Fruit fly (Drosophila melanogaster): ENCODE results near the gene CG7536.

Gene CG7536

dm6 chrX:18092126-18092525, 3.8 kb upstream of the CG7536 start:
- TF ChIP-seq Ets98B (GFP tag; IDR thresholded peaks at IDR 0.05) (no peak), CG15710 (tag; optimal IDR thresholded peaks at IDR 0.05) (no peak), CG17806 (tag; optimal IDR thresholded peaks at IDR 0.05) (no peak), CG32121 (GFP tag; IDR thresholded peaks at IDR 0.05) (no peak), CG9948 (tag; optimal IDR thresholded peaks at IDR 0.05) (no peak), Pif1B (GFP tag; optimal IDR thresholded peaks at IDR 0.05) (no peak), rn (GFP tag; IDR thresholded peaks at IDR 0.05) (no peak), gl (tag; optimal IDR thresholded peaks at IDR 0.05) (no peak), CG13204 (GFP tag; optimal IDR thresholded peaks at IDR 0.05) (no peak), CG8159 (tag; optimal IDR thresholded peaks at IDR 0.05) (no peak), CG14655 (GFP tag; optimal IDR thresholded peaks at IDR 0.05) (no peak), Snoo (tag; optimal IDR thresholded peaks at IDR 0.05) (no peak), Pif1A (GFP tag; optimal IDR thresholded peaks at IDR 0.05) (no peak)

dm6 chrX:18091159-18091676, 2.9 kb upstream of the CG7536 start, which contains the start of gene scu:
scu (plus strand) TSS chrX:18091259.
- TF ChIP-seq CG4496 (GFP tag; IDR thresholded peaks at IDR 0.05) = peak; percentile 79
- peak; percentile 79 for TF ChIP-seq Pif1A (GFP tag; optimal IDR thresholded peaks at IDR 0.05)
- TF ChIP-seq CG32121 (GFP tag; IDR thresholded peaks at IDR 0.05) = peak; percentile 52; the same call in 1 of the 2 replicates
- peak; percentile 83 for TF ChIP-seq Pif1B (GFP tag; optimal IDR thresholded peaks at IDR 0.05)
- TF ChIP-seq CG14655 (GFP tag; optimal IDR thresholded peaks at IDR 0.05) = peak; percentile 79
- TF ChIP-seq CG8301 (tag; optimal IDR thresholded peaks at IDR 0.05) = peak; percentile 70
- TF ChIP-seq CG34367 (tag; optimal IDR thresholded peaks at IDR 0.05) = peak; percentile 73
- TF ChIP-seq fd96Ca (GFP tag; IDR thresholded peaks at IDR 0.05) = peak; percentile 55; the same call in 1 of the 3 replicates
- TF ChIP-seq CG13204 (GFP tag; optimal IDR thresholded peaks at IDR 0.05) = peak; percentile 83
- peak; percentile 81; the same call in 1 of the 2 replicates for TF ChIP-seq CG12605 (GFP tag; IDR thresholded peaks at IDR 0.05)
- peak; percentile 95 for TF ChIP-seq gl (tag; optimal IDR thresholded peaks at IDR 0.05)
- TF ChIP-seq EcR (GFP tag; optimal IDR thresholded peaks at IDR 0.05) = peak; percentile 42
- no peak for TF ChIP-seq D1 (tag; optimal IDR thresholded peaks at IDR 0.05)
- TF ChIP-seq CG10348 (GFP tag; IDR thresholded peaks at IDR 0.05) = no peak
- peak; percentile 59 for TF ChIP-seq CG8159 (tag; optimal IDR thresholded peaks at IDR 0.05)
- TF ChIP-seq CG17806 (tag; optimal IDR thresholded peaks at IDR 0.05) = peak; percentile 50
- TF ChIP-seq Snoo (tag; optimal IDR thresholded peaks at IDR 0.05) = peak; percentile 58
- peak; percentile 29 for TF ChIP-seq CG9948 (tag; optimal IDR thresholded peaks at IDR 0.05)
- peak; percentile 37 for TF ChIP-seq CG15710 (tag; optimal IDR thresholded peaks at IDR 0.05)
- TF ChIP-seq Ets98B (GFP tag; IDR thresholded peaks at IDR 0.05) = peak; percentile 67
- no peak for TF ChIP-seq rn (GFP tag; IDR thresholded peaks at IDR 0.05)

- TF ChIP-seq fd96Ca (GFP tag; IDR thresholded peaks at IDR 0.05) (no peak), Ets98B (GFP tag; IDR thresholded peaks at IDR 0.05) (no peak), Snoo (tag; optimal IDR thresholded peaks at IDR 0.05) (no peak), CG12605 (GFP tag; IDR thresholded peaks at IDR 0.05) (no peak)
These were observed 2.0 kb upstream of the CG7536 start, which contains the start of gene Swt1 for dm6 chrX:18090333-18090732. Swt1 (minus strand) TSS chrX:18090509.

dm6 chrX:18085470-18085797, 2.9 kb downstream of the CG7536 start, which contains the start of gene Ada3:
Ada3 (plus strand) TSS chrX:18085761.
- TF ChIP-seq D1 (tag; optimal IDR thresholded peaks at IDR 0.05) = no peak
- TF ChIP-seq CG14655 (GFP tag; optimal IDR thresholded peaks at IDR 0.05) = peak; percentile 73
- TF ChIP-seq CG8159 (tag; optimal IDR thresholded peaks at IDR 0.05) = peak; percentile 72
- TF ChIP-seq Pif1A (GFP tag; optimal IDR thresholded peaks at IDR 0.05) = peak; percentile 62
- 0 out of 2 replicates have a peak, but pooled peaks have one; percentile 27 for TF ChIP-seq CG32121 (GFP tag; IDR thresholded peaks at IDR 0.05)
- no peak for TF ChIP-seq EcR (GFP tag; optimal IDR thresholded peaks at IDR 0.05)
- TF ChIP-seq CG12605 (GFP tag; IDR thresholded peaks at IDR 0.05) = 0 out of 2 replicates have a peak, but pooled peaks have one; percentile 22
- peak; percentile 59; the same call in 2 of the 3 replicates for TF ChIP-seq fd96Ca (GFP tag; IDR thresholded peaks at IDR 0.05)
- TF ChIP-seq rn (GFP tag; IDR thresholded peaks at IDR 0.05) = peak; percentile 30; the same call in 1 of the 2 replicates
- peak; percentile 36 for TF ChIP-seq Pif1B (GFP tag; optimal IDR thresholded peaks at IDR 0.05)
- TF ChIP-seq CG17806 (tag; optimal IDR thresholded peaks at IDR 0.05) = peak; percentile 57
- peak; percentile 74 for TF ChIP-seq CG15710 (tag; optimal IDR thresholded peaks at IDR 0.05)
- TF ChIP-seq CG8301 (tag; optimal IDR thresholded peaks at IDR 0.05) = peak; percentile 60
- TF ChIP-seq gl (tag; optimal IDR thresholded peaks at IDR 0.05) = no peak
- peak; percentile 48 for TF ChIP-seq CG34367 (tag; optimal IDR thresholded peaks at IDR 0.05)
- TF ChIP-seq CG10348 (GFP tag; IDR thresholded peaks at IDR 0.05) = no peak
- peak; percentile 77 for TF ChIP-seq CG4496 (GFP tag; IDR thresholded peaks at IDR 0.05)
- peak; percentile 71 for TF ChIP-seq CG9948 (tag; optimal IDR thresholded peaks at IDR 0.05)
- TF ChIP-seq Snoo (tag; optimal IDR thresholded peaks at IDR 0.05) = peak; percentile 70
- TF ChIP-seq Ets98B (GFP tag; IDR thresholded peaks at IDR 0.05) = peak; percentile 66
- peak; percentile 18 for TF ChIP-seq CG13204 (GFP tag; optimal IDR thresholded peaks at IDR 0.05)

- TF ChIP-seq Pif1A (GFP tag; optimal IDR thresholded peaks at IDR 0.05) (no peak), CG15710 (tag; optimal IDR thresholded peaks at IDR 0.05) (no peak), CG14655 (GFP tag; optimal IDR thresholded peaks at IDR 0.05) (no peak), CG32121 (GFP tag; IDR thresholded peaks at IDR 0.05) (0 out of 2 replicates have a peak, but pooled peaks have one; percentile 24), Pif1B (GFP tag; optimal IDR thresholded peaks at IDR 0.05) (no peak), CG17806 (tag; optimal IDR thresholded peaks at IDR 0.05) (no peak)
These were observed 3.5 kb downstream of the CG7536 start for dm6 chrX:18084614-18085469.
